Worm (Caenorhabditis elegans) whole organism, late embryonic: Measurements from ENCODE around the gene inpp-1.

Experiments
- C08G9.2 ChIP-seq: sonication (generic microtip); optimal IDR thresholded peaks from 2 replicates; lab custom pipeline; 2016; ENCODE audit warnings: mild to moderate bottlenecking, missing genetic modification characterization, moderate library complexity, missing compliant biosample characterization
- C38D4.7 ChIP-seq: fragments of 200-800 bp; sonication (Bioruptor generic); optimal IDR thresholded peaks from 2 replicates; lab custom pipeline; 2018; ENCODE audit warnings: mild to moderate bottlenecking, missing genetic modification characterization, moderate library complexity, missing compliant biosample characterization
- F13H6.1 ChIP-seq: sonication (generic microtip); optimal IDR thresholded peaks from 2 replicates; lab custom pipeline; 2016; ENCODE audit warnings: missing genetic modification characterization, missing compliant biosample characterization
- K02D7.2 ChIP-seq: sonication (generic microtip); optimal IDR thresholded peaks from 2 replicates; lab custom pipeline; 2017; ENCODE audit warnings: mild to moderate bottlenecking, missing genetic modification characterization, missing compliant biosample characterization
- K09A11.1 ChIP-seq: sonication (generic microtip); optimal IDR thresholded peaks from 2 replicates; lab custom pipeline; 2017; ENCODE audit warnings: antibody characterized with exemption, mild to moderate bottlenecking, missing genetic modification characterization, missing compliant biosample characterization; ENCODE audit not compliant: insufficient read depth
- Y22D7AL.16 ChIP-seq: sonication (generic microtip); optimal IDR thresholded peaks from 2 replicates; lab custom pipeline; 2016; ENCODE audit warnings: missing genetic modification characterization, missing compliant biosample characterization
- ama-1 ChIP-seq: fragments of 150-350 bp; optimal IDR thresholded peaks from 2 replicates; lab custom pipeline; 2014
- ceh-18 ChIP-seq: sonication (generic microtip); optimal IDR thresholded peaks from 2 replicates; lab custom pipeline; 2016; ENCODE audit warnings: missing genetic modification characterization, missing compliant biosample characterization
- ceh-19 ChIP-seq: fragments of 200-800 bp; sonication (Bioruptor generic); optimal IDR thresholded peaks from 2 replicates; lab custom pipeline; 2018; ENCODE audit warnings: mild to moderate bottlenecking, missing genetic modification characterization, missing compliant biosample characterization
- ceh-2 ChIP-seq: sonication (generic microtip); optimal IDR thresholded peaks from 2 replicates; lab custom pipeline; 2016; ENCODE audit warnings: missing genotype, missing genetic modification characterization, missing compliant biosample characterization
- ceh-22 ChIP-seq: sonication (generic microtip); optimal IDR thresholded peaks from 2 replicates; lab custom pipeline; 2017; ENCODE audit warnings: missing biosample characterization, missing genetic modification characterization
- ceh-24 ChIP-seq: sonication (generic microtip); optimal IDR thresholded peaks from 2 replicates; lab custom pipeline; 2016; ENCODE audit warnings: mild to moderate bottlenecking, missing genetic modification characterization, missing compliant biosample characterization
- ceh-30 ChIP-seq: fragments of 150-350 bp; optimal IDR thresholded peaks from 2 replicates; lab custom pipeline; 2014; ENCODE audit warnings: missing biosample characterization, missing genetic modification characterization
- ceh-31 ChIP-seq: sonication (generic microtip); optimal IDR thresholded peaks from 2 replicates; lab custom pipeline; 2016; ENCODE audit warnings: missing genetic modification characterization, missing compliant biosample characterization
- ceh-34 ChIP-seq: sonication (generic microtip); optimal IDR thresholded peaks from 2 replicates; lab custom pipeline; 2016; ENCODE audit warnings: mild to moderate bottlenecking, missing genetic modification characterization, missing compliant biosample characterization
- ceh-45 ChIP-seq: fragments of 200-800 bp; sonication (Bioruptor generic); IDR thresholded peaks from 2 replicates; pipeline ENCODE4 v1.3.6; 2022; ENCODE audit warnings: missing genetic modification reagents, missing genetic modification characterization, missing compliant biosample characterization
- ceh-6 ChIP-seq: fragments of 200-800 bp; sonication (Bioruptor generic); optimal IDR thresholded peaks from 2 replicates; lab custom pipeline; 2018; ENCODE audit warnings: mild to moderate bottlenecking, missing genetic modification characterization, missing compliant biosample characterization
- ceh-9 ChIP-seq: sonication (generic microtip); optimal IDR thresholded peaks from 2 replicates; lab custom pipeline; 2016; ENCODE audit warnings: mild to moderate bottlenecking, missing genetic modification characterization, inconsistent platforms, missing compliant biosample characterization
- che-1 ChIP-seq: sonication (generic microtip); optimal IDR thresholded peaks from 2 replicates; lab custom pipeline; 2016; ENCODE audit warnings: mild to moderate bottlenecking, missing genetic modification characterization, missing compliant biosample characterization
- elt-2 ChIP-seq: sonication (generic microtip); optimal IDR thresholded peaks from 2 replicates; lab custom pipeline; 2016; ENCODE audit warnings: missing genetic modification reagents, missing genetic modification characterization, missing compliant biosample characterization
- ets-4 ChIP-seq: sonication (generic microtip); optimal IDR thresholded peaks from 2 replicates; lab custom pipeline; 2016; ENCODE audit warnings: missing genetic modification characterization, missing compliant biosample characterization
- fax-1 ChIP-seq: sonication (generic microtip); optimal IDR thresholded peaks from 2 replicates; lab custom pipeline; 2016; ENCODE audit warnings: missing genotype, missing genetic modification characterization, missing compliant biosample characterization
- fkh-10 ChIP-seq: fragments of 150-350 bp; optimal IDR thresholded peaks from 2 replicates; lab custom pipeline; 2014; ENCODE audit warnings: missing biosample characterization, missing genetic modification reagents, missing genetic modification characterization
- gmeb-2 ChIP-seq: sonication (generic microtip); optimal IDR thresholded peaks from 2 replicates; lab custom pipeline; 2016; ENCODE audit warnings: missing genetic modification characterization, inconsistent platforms, missing compliant biosample characterization
- hlh-15 ChIP-seq: sonication (generic microtip); optimal IDR thresholded peaks from 2 replicates; lab custom pipeline; 2016; ENCODE audit warnings: missing genetic modification characterization, missing compliant biosample characterization
- hlh-30 ChIP-seq: sonication (generic microtip); optimal IDR thresholded peaks from 2 replicates; lab custom pipeline; 2017; ENCODE audit warnings: antibody characterized with exemption, missing genetic modification characterization, missing compliant biosample characterization; ENCODE audit not compliant: insufficient read depth
- hlh-8 ChIP-seq: sonication (generic microtip); optimal IDR thresholded peaks from 2 replicates; lab custom pipeline; 2016; ENCODE audit warnings: missing genotype, missing genetic modification characterization, missing compliant biosample characterization
- lin-11 ChIP-seq: fragments of 200-800 bp; sonication (Bioruptor generic); optimal IDR thresholded peaks from 2 replicates; lab custom pipeline; 2018; ENCODE audit warnings: mild to moderate bottlenecking, missing genetic modification characterization, missing compliant biosample characterization
- nfya-1 ChIP-seq: sonication (generic microtip); optimal IDR thresholded peaks from 2 replicates; lab custom pipeline; 2017; ENCODE audit warnings: missing genetic modification characterization, mild to moderate bottlenecking, missing compliant biosample characterization, antibody characterized with exemption, moderate library complexity
- nhr-11 ChIP-seq: fragments of 150-350 bp; optimal IDR thresholded peaks from 2 replicates; lab custom pipeline; 2014; ENCODE audit warnings: missing biosample characterization, missing genetic modification characterization
- nhr-232 ChIP-seq: sonication (generic microtip); optimal IDR thresholded peaks from 2 replicates; lab custom pipeline; 2016; ENCODE audit warnings: missing genetic modification characterization, missing compliant biosample characterization
- pag-3 ChIP-seq: sonication (generic microtip); optimal IDR thresholded peaks from 2 replicates; lab custom pipeline; 2016; ENCODE audit warnings: missing compliant biosample characterization, missing genetic modification characterization, borderline replicate concordance
- pat-9 ChIP-seq: fragments of 200-800 bp; sonication (Bioruptor generic); optimal IDR thresholded peaks from 2 replicates; lab custom pipeline; 2018; ENCODE audit warnings: mild to moderate bottlenecking, missing genetic modification characterization, moderate library complexity, missing compliant biosample characterization
- pax-1 ChIP-seq: fragments of 150-350 bp; optimal IDR thresholded peaks from 2 replicates; lab custom pipeline; 2014; ENCODE audit warnings: missing biosample characterization, missing genetic modification characterization
- pha-2 ChIP-seq: sonication (generic microtip); optimal IDR thresholded peaks from 2 replicates; lab custom pipeline; 2017; ENCODE audit warnings: mild to moderate bottlenecking, missing genetic modification characterization, missing compliant biosample characterization
- pha-4 ChIP-seq: fragments of 150-350 bp; optimal IDR thresholded peaks from 2 replicates; lab custom pipeline; 2018; ENCODE audit warnings: missing biosample characterization, missing genetic modification reagents, missing genetic modification characterization
- pqm-1 ChIP-seq: sonication (generic microtip); optimal IDR thresholded peaks from 2 replicates; lab custom pipeline; 2016; ENCODE audit warnings: missing genetic modification characterization, missing compliant biosample characterization
- pros-1 ChIP-seq: fragments of 150-350 bp; optimal IDR thresholded peaks from 2 replicates; lab custom pipeline; 2014; ENCODE audit warnings: missing biosample characterization, missing genetic modification reagents, missing genetic modification characterization
- ref-2 ChIP-seq: sonication (generic microtip); optimal IDR thresholded peaks from 2 replicates; lab custom pipeline; 2016; ENCODE audit warnings: missing genetic modification characterization, missing compliant biosample characterization
- rnt-1 ChIP-seq: sonication (generic microtip); optimal IDR thresholded peaks from 2 replicates; lab custom pipeline; 2016; ENCODE audit warnings: missing genetic modification characterization, missing compliant biosample characterization
- sox-2 ChIP-seq: fragments of 200-800 bp; sonication (Bioruptor generic); IDR thresholded peaks from 2 replicates; pipeline ENCODE4 v1.3.6; 2022; ENCODE audit warnings: missing genetic modification reagents, missing genetic modification characterization, missing compliant biosample characterization
- tbx-2 ChIP-seq: sonication (generic microtip); optimal IDR thresholded peaks from 2 replicates; lab custom pipeline; 2016; ENCODE audit warnings: missing genetic modification characterization, missing compliant biosample characterization
- tbx-7 ChIP-seq: sonication (generic microtip); optimal IDR thresholded peaks from 2 replicates; lab custom pipeline; 2016; ENCODE audit warnings: missing genotype, missing genetic modification characterization, missing compliant biosample characterization
- ttx-3 ChIP-seq: sonication (generic microtip); optimal IDR thresholded peaks from 2 replicates; lab custom pipeline; 2016; ENCODE audit warnings: missing genetic modification reagents, missing genetic modification characterization, missing compliant biosample characterization
- unc-3 ChIP-seq, 2 experiments: fragments of 200-800 bp in 1 of 2; sonication (Bioruptor generic) in 1 of 2; sonication (generic microtip) in 1 of 2; conservative IDR thresholded peaks in 1 of 2; optimal IDR thresholded peaks in 1 of 2; 2 replicates each; pipeline versions ENCODE4 v1.3.6 to Lab custom; 2016 to 2022; ENCODE audit warnings: missing compliant biosample characterization in 2 of 2, missing genetic modification characterization in 2 of 2, missing genetic modification reagents in 1 of 2
- unc-42 ChIP-seq: sonication (generic microtip); optimal IDR thresholded peaks from 2 replicates; lab custom pipeline; 2016; ENCODE audit warnings: missing genotype, missing genetic modification characterization, missing compliant biosample characterization
- unc-55 ChIP-seq: sonication (generic microtip); optimal IDR thresholded peaks from 2 replicates; lab custom pipeline; 2017; ENCODE audit warnings: missing biosample characterization, missing genetic modification reagents, missing genetic modification characterization
- zip-5 ChIP-seq: sonication (generic microtip); optimal IDR thresholded peaks from 2 replicates; lab custom pipeline; 2016; ENCODE audit warnings: missing genetic modification characterization, missing compliant biosample characterization
- ztf-16 ChIP-seq: sonication (generic microtip); optimal IDR thresholded peaks from 2 replicates; lab custom pipeline; 2017; ENCODE audit warnings: missing genetic modification characterization, missing compliant biosample characterization

Gene inpp-1

ce11 chrIV:10773811-10774210, at the start of gene inpp-1:
inpp-1 (minus strand) TSS chrIV:10773911.
- TF ChIP-seq nhr-11, result no peak
- TF ChIP-seq gmeb-2, result no peak
- no peak for TF ChIP-seq che-1 (tag; lab: Kevin White, UChicago)
- no peak for TF ChIP-seq pax-1
- no peak for TF ChIP-seq zip-5
- no peak for TF ChIP-seq K02D7.2 (tag; lab: Kevin White, UChicago)
- TF ChIP-seq ceh-9 (tag; lab: Kevin White, UChicago), result no peak
- no peak for TF ChIP-seq ets-4 (tag; lab: Kevin White, UChicago)
- TF ChIP-seq pag-3 (tag; lab: Kevin White, UChicago), result no peak
- TF ChIP-seq nhr-232 (tag; lab: Kevin White, UChicago), result no peak
- no peak for TF ChIP-seq ttx-3
- no peak for TF ChIP-seq nfya-1
- no peak for TF ChIP-seq K09A11.1 (tag; lab: Kevin White, UChicago)
- TF ChIP-seq, all 69 proteins: peak for 0

- TF ChIP-seq K09A11.1 (tag; lab: Kevin White, UChicago), result peak; percentile 7
- TF ChIP-seq ama-1, result peak; percentile 55
- peak; percentile 53 for TF ChIP-seq C08G9.2 (tag; lab: Kevin White, UChicago)
- no peak for TF ChIP-seq fkh-10 (GFP tag; lab: Kevin White, UChicago)
- peak; percentile 62; the same call in 1 of the 2 replicates for TF ChIP-seq unc-3 (GFP tag; conservative IDR thresholded peaks at IDR 0.05; lab: Robert Waterston, UW)
- no peak for TF ChIP-seq unc-3 (tag; optimal IDR thresholded peaks at IDR 0.05; lab: Kevin White, UChicago)
- no peak for TF ChIP-seq ceh-45
- TF ChIP-seq unc-42, result peak; percentile 70
- peak; percentile 18 for TF ChIP-seq gmeb-2
- TF ChIP-seq rnt-1 (tag; lab: Kevin White, UChicago), result peak; percentile 93
- TF ChIP-seq C38D4.7 (GFP tag; lab: Kevin White, UChicago), result no peak
- peak; percentile 51 for TF ChIP-seq ztf-16
- peak; percentile 28 for TF ChIP-seq Y22D7AL.16 (tag; lab: Kevin White, UChicago)
- TF ChIP-seq ceh-2, result no peak
- TF ChIP-seq tbx-2, result peak; percentile 88
- TF ChIP-seq ceh-6 (GFP tag; lab: Kevin White, UChicago), result peak; percentile 48
- TF ChIP-seq ceh-34 (tag; lab: Kevin White, UChicago), result peak; percentile 89
- no peak for TF ChIP-seq ceh-24 (tag; lab: Kevin White, UChicago)
- peak; percentile 8 for TF ChIP-seq pag-3 (tag; lab: Kevin White, UChicago)
- TF ChIP-seq ceh-22, result peak; percentile 20
- TF ChIP-seq lin-11, result no peak
- TF ChIP-seq ref-2 (tag; lab: Kevin White, UChicago), result peak; percentile 76
- TF ChIP-seq F13H6.1 (tag; lab: Kevin White, UChicago), result no peak
- TF ChIP-seq tbx-7, result peak; percentile 39
- peak; percentile 71 for TF ChIP-seq pqm-1 (tag; lab: Kevin White, UChicago)
- TF ChIP-seq ceh-31 (tag; lab: Kevin White, UChicago), result peak; percentile 93
- no peak; the same call in 1 of the 2 replicates for TF ChIP-seq sox-2 (GFP tag; lab: Robert Waterston, UW)
- no peak for TF ChIP-seq nhr-11
- TF ChIP-seq ceh-19 (GFP tag; lab: Kevin White, UChicago), result peak; percentile 8
- TF ChIP-seq unc-55 (GFP tag; lab: Kevin White, UChicago), result peak; percentile 33
- TF ChIP-seq elt-2 (tag; lab: Kevin White, UChicago), result peak; percentile 32
- TF ChIP-seq hlh-8 (tag; lab: Kevin White, UChicago), result peak; percentile 79
- TF ChIP-seq fax-1, result no peak
- TF ChIP-seq hlh-15 (tag; lab: Kevin White, UChicago), result no peak
- TF ChIP-seq ceh-9 (tag; lab: Kevin White, UChicago), result no peak
- no peak for TF ChIP-seq pha-4 (tag; lab: Kevin White, UChicago)
- no peak for TF ChIP-seq pha-2 (tag; lab: Kevin White, UChicago)
- TF ChIP-seq che-1 (tag; lab: Kevin White, UChicago), result peak; percentile 1
- no peak for TF ChIP-seq zip-5
- peak; percentile 85 for TF ChIP-seq pros-1
- TF ChIP-seq ceh-18 (tag; lab: Kevin White, UChicago), result peak; percentile 98
- no peak for TF ChIP-seq pat-9 (tag; lab: Kevin White, UChicago)
- TF ChIP-seq ceh-30, result peak; percentile 21
- TF ChIP-seq hlh-30 (tag; lab: Kevin White, UChicago), result no peak
Observed at ce11 chrIV:10821672-10822304, 48.1 kb upstream of the inpp-1 start.
